Fruit fly (Drosophila melanogaster): ENCODE data around the gene Prp3.

DNA sequence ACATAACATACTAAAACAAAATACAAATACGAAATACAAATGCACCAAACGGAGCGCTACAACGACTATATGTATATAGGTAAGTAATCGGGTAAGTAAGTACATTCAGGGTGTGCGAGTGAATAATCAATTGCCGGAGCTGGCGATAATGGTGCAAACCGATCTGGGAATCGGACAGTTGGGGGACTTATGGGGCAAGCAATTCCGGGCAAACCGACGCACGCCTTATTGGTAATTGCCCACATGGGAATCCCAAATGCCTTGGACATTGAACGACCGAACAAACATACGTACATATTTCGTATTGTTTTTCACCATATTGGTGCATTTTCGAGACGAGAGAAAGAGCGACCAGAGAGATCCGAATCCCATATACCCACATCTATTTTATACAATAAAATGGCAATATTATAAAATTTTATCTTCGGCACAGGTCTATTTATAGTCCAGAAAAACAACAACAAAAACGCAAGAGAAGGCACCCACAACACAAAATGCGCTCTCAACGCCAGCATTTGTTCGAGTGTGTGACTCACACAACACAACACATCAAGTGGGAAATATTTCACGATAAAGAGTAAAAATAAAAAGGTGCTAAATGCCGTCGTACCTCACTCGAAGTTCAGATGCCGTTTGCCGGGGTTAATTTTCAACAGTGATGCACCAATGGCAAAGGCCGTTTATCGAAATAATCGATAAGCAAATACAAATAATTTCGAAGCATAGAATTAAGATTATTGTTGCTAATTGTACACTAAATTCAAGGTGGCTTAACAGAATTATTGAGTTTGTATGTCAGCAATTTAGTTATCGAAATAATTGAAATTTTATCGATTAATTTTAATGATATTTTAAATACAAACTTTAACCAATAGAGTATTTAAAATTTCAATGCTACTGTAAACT lies 9.7 kb upstream of the Prp3 start:
- TF ChIP-seq Sox102F (GFP tag; optimal IDR thresholded peaks at IDR 0.05) (no peak), fkh (GFP tag; optimal IDR thresholded peaks at IDR 0.05) (no peak), CG11294 (GFP tag; IDR thresholded peaks at IDR 0.05) (no peak), CG8632 (GFP tag; optimal IDR thresholded peaks at IDR 0.05) (no peak), Ets96B (tag; optimal IDR thresholded peaks at IDR 0.05) (no peak), OdsH (GFP tag; optimal IDR thresholded peaks at IDR 0.05) (no peak)
